Fruit fly (Drosophila melanogaster) whole organism, wandering third instar larva: Measurements from ENCODE around the gene v.

ENCODE experiments used
- Dfd ChIP-seq: fragments of >200 bp; optimal IDR thresholded peaks from 2 replicates; lab custom pipeline; 2017; ENCODE audit warnings: missing biosample characterization, missing genetic modification characterization
- Dif ChIP-seq: fragments of 200-275, 200-300 bp; sonication (Bioruptor generic); optimal IDR thresholded peaks from 2 replicates; lab custom pipeline; 2018; ENCODE audit warnings: missing biosample characterization, missing genetic modification characterization; ENCODE audit not compliant: partially characterized antibody
- Hnf4 ChIP-seq: fragments of 200-800 bp; sonication (Bioruptor generic); optimal IDR thresholded peaks from 2 replicates; lab custom pipeline; 2016; ENCODE audit warnings: missing biosample characterization, mild to moderate bottlenecking, missing genetic modification characterization
- Jra ChIP-seq: sonication (Bioruptor generic); optimal IDR thresholded peaks from 2 replicates; lab custom pipeline; 2016; ENCODE audit warnings: missing biosample characterization, missing genetic modification characterization
- Myc ChIP-seq: fragments of >200 bp; optimal IDR thresholded peaks from 2 replicates; lab custom pipeline; 2017
- br ChIP-seq: fragments of 200-800 bp; sonication (Bioruptor generic); optimal IDR thresholded peaks from 2 replicates; lab custom pipeline; 2016; ENCODE audit warnings: missing biosample characterization, missing genetic modification characterization
- ey ChIP-seq: fragments of 200-800 bp; sonication (Bioruptor generic); optimal IDR thresholded peaks from 2 replicates; lab custom pipeline; 2016; ENCODE audit warnings: missing biosample characterization, missing genetic modification characterization
- fru ChIP-seq: fragments of 200-800 bp; sonication (Bioruptor generic); optimal IDR thresholded peaks from 3 replicates; lab custom pipeline; 2016; ENCODE audit warnings: missing biosample characterization, mild to moderate bottlenecking, missing genetic modification characterization
- lola ChIP-seq: fragments of >200 bp; optimal IDR thresholded peaks from 2 replicates; lab custom pipeline; 2017; ENCODE audit warnings: missing biosample characterization, missing genetic modification characterization
- pan ChIP-seq: fragments of >200 bp; optimal IDR thresholded peaks from 2 replicates; lab custom pipeline; 2017
- psq ChIP-seq: fragments of 200-800 bp; sonication (Bioruptor generic); optimal IDR thresholded peaks from 3 replicates; lab custom pipeline; 2017; ENCODE audit warnings: missing biosample characterization, mild to moderate bottlenecking, missing genetic modification characterization, moderate library complexity
- woc ChIP-seq: sonication (Bioruptor generic); optimal IDR thresholded peaks from 2 replicates; lab custom pipeline; 2016; ENCODE audit warnings: missing biosample characterization, mild to moderate bottlenecking, missing genetic modification characterization

- TF ChIP-seq psq (GFP tag; lab: Kevin White, UChicago) (no peak), lola (no peak), ey (GFP tag; lab: Kevin White, UChicago) (no peak), Myc (no peak), br (GFP tag; lab: Kevin White, UChicago) (no peak), pan (no peak), Dfd (no peak), Dif (GFP tag; lab: Kevin White, UChicago) (no peak), fru (GFP tag; lab: Kevin White, UChicago) (no peak), Jra (GFP tag; lab: Kevin White, UChicago) (no peak), Hnf4 (no peak), woc (GFP tag; lab: Kevin White, UChicago) (no peak)
Measured at dm6 chrX:10926245-10926644, 2.5 kb downstream of the v start.
